Worm (Caenorhabditis elegans) whole organism, midembryonic: ENCODE data around the gene rpy-1.

Source experiments
- T22C8.4 ChIP-seq: fragments of 200-800 bp; sonication (Bioruptor generic); IDR thresholded peaks from 2 replicates; pipeline ENCODE4 v1.3.6; 2022; ENCODE audit warnings: missing genetic modification characterization, missing compliant biosample characterization
- cog-1 ChIP-seq: sonication (generic microtip); optimal IDR thresholded peaks from 2 replicates; lab custom pipeline; 2016; ENCODE audit warnings: missing genetic modification characterization, missing compliant biosample characterization
- flt-1 ChIP-seq: fragments of 200-800 bp; sonication (Bioruptor generic); IDR thresholded peaks from 2 replicates; pipeline ENCODE4 v1.3.6; 2022; ENCODE audit warnings: missing genetic modification characterization, missing compliant biosample characterization
- klf-2 ChIP-seq: fragments of 200-800 bp; sonication (Bioruptor generic); conservative IDR thresholded peaks from 2 replicates; pipeline ENCODE4 v1.3.6; 2022; ENCODE audit warnings: missing genetic modification reagents, missing genetic modification characterization, missing compliant biosample characterization
- med-1 ChIP-seq: sonication (generic microtip); optimal IDR thresholded peaks from 2 replicates; lab custom pipeline; 2017; ENCODE audit warnings: missing genetic modification characterization, mild to moderate bottlenecking, missing compliant biosample characterization, antibody characterized with exemption, missing genetic modification reagents; ENCODE audit not compliant: insufficient read depth
- ref-1 ChIP-seq: fragments of 200-800 bp; sonication (Bioruptor generic); conservative IDR thresholded peaks from 2 replicates; pipeline ENCODE4 v1.3.6; 2022; ENCODE audit warnings: missing genetic modification reagents, missing genetic modification characterization, missing compliant biosample characterization
- tab-1 ChIP-seq: fragments of 200-800 bp; sonication (Bioruptor generic); IDR thresholded peaks from 2 replicates; pipeline ENCODE4 v1.3.6; 2022; ENCODE audit warnings: missing genetic modification characterization, missing compliant biosample characterization
- ztf-23 ChIP-seq: fragments of 200-800 bp; sonication (Bioruptor generic); IDR thresholded peaks from 2 replicates; pipeline ENCODE4 v1.3.6; 2022; ENCODE audit warnings: missing genetic modification reagents, missing genetic modification characterization, missing compliant biosample characterization
- ztf-29 ChIP-seq: fragments of 200-800 bp; sonication (Bioruptor generic); IDR thresholded peaks from 2 replicates; pipeline ENCODE4 v1.3.6; 2022; ENCODE audit warnings: missing genetic modification reagents, missing genetic modification characterization, missing compliant biosample characterization

Gene rpy-1

DNA sequence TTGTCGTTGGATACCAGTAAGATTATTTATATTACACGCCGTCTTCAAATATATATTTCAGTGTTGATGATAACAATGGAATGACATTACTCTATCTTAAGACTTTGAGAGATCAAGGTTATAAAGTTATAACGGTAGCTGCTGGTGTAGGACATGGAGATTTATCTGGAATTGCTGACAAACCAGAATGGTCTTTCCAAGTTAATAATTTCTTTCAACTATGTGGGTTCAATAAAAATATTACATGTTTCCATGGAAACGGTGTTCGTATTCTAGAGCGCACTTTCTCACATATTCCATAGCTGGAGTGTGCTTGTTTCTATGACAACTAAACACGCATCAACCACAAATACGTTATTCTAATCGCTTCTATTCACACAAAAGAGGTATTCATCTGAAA lies 25.7 kb downstream of the rpy-1 start, which contains the start of gene ift-74:
TSS of gene ift-74 (plus strand) at position 301 of the 400 bp plus-strand sequence.
- no peak for TF ChIP-seq T22C8.4 (GFP tag; lab: Robert Waterston, UW)
- no peak for TF ChIP-seq ztf-23 (GFP tag; lab: Robert Waterston, UW)
- TF ChIP-seq med-1: no peak
- TF ChIP-seq flt-1 (GFP tag; lab: Robert Waterston, UW): no peak
- no peak for TF ChIP-seq cog-1 (tag; lab: Kevin White, UChicago)
- no peak for TF ChIP-seq klf-2 (GFP tag; lab: Robert Waterston, UW)
- no peak for TF ChIP-seq ztf-29 (GFP tag; lab: Robert Waterston, UW)
- TF ChIP-seq tab-1 (GFP tag; lab: Robert Waterston, UW): no peak
- no peak for TF ChIP-seq ref-1 (GFP tag; lab: Robert Waterston, UW)

DNA sequence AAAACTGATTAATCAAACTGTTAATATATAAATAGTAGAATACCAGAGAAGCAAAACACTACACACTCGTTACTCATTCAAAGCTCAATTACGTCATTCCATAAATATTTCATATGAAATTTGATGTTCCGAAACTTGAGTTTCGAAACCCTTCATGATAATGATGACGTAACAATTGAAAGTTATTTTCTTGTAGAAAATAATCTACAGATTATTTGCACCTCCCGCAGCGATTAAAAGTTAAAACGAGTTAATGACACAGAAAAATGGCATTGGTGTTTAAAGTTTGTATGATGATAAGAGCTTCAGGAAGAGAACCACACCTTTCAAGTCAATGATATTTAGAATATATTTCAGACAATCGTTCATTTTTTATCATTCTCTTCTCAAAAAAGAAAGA lies 31.5 kb downstream of the rpy-1 start, which contains the start of gene H43E16.1:
TSS of gene H43E16.1 (plus strand) at position 375 of the 400 bp plus-strand sequence.
- no peak for TF ChIP-seq tab-1 (GFP tag; lab: Robert Waterston, UW)
- no peak for TF ChIP-seq cog-1 (tag; lab: Kevin White, UChicago)
- no peak for TF ChIP-seq T22C8.4 (GFP tag; lab: Robert Waterston, UW)
- no peak for TF ChIP-seq med-1
- TF ChIP-seq ztf-23 (GFP tag; lab: Robert Waterston, UW): no peak
- no peak for TF ChIP-seq ztf-29 (GFP tag; lab: Robert Waterston, UW)
- no peak for TF ChIP-seq flt-1 (GFP tag; lab: Robert Waterston, UW)

DNA sequence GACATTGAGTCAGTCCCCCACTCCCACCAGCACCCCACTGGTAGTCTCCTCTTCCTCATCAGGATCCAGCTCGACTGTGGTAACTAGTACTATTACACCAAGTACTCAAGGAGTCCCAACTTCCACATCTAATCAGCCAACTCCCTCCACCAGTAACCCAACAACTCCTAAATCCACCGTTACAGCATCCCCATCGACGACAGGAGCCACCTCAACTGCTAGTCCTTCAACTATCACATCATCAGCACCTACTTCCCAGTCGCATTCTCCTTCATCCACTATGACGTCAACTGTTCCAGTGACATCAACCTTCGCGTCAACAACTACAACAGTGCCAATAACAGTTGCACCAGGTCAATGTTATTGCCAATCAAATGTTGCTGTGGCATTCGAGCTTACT lies 36.9 kb downstream of the rpy-1 start:
- TF ChIP-seq tab-1 (GFP tag; lab: Robert Waterston, UW): no peak
- no peak for TF ChIP-seq ref-1 (GFP tag; lab: Robert Waterston, UW)
- TF ChIP-seq ztf-29 (GFP tag; lab: Robert Waterston, UW): no peak
- TF ChIP-seq cog-1 (tag; lab: Kevin White, UChicago): no peak
- no peak for TF ChIP-seq klf-2 (GFP tag; lab: Robert Waterston, UW)
- no peak for TF ChIP-seq T22C8.4 (GFP tag; lab: Robert Waterston, UW)
- no peak for TF ChIP-seq flt-1 (GFP tag; lab: Robert Waterston, UW)
- TF ChIP-seq med-1: no peak
- no peak for TF ChIP-seq ztf-23 (GFP tag; lab: Robert Waterston, UW)

DNA sequence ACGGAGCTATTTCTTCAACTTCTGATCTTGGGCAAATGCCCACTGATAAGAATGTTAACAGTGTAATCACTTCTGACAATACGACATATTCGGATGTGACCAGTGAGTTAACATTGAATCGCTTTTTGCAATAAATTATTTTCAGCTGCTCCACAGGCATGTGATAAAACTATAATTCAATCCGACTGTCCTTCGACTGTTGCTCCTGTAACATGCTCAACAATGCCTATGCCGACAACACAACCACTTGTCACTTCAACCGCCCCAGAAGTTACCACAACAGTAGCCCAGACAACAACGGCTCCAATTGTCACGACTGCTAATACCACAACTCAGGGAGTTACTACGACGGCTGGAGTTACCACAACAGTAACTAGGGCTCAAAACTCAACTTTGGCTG lies 37.9 kb downstream of the rpy-1 start:
- TF ChIP-seq tab-1 (GFP tag; lab: Robert Waterston, UW): no peak
- no peak for TF ChIP-seq ztf-23 (GFP tag; lab: Robert Waterston, UW)
- no peak for TF ChIP-seq ztf-29 (GFP tag; lab: Robert Waterston, UW)
- TF ChIP-seq med-1: no peak
- no peak for TF ChIP-seq klf-2 (GFP tag; lab: Robert Waterston, UW)
- no peak for TF ChIP-seq ref-1 (GFP tag; lab: Robert Waterston, UW)
- no peak for TF ChIP-seq T22C8.4 (GFP tag; lab: Robert Waterston, UW)
- TF ChIP-seq cog-1 (tag; lab: Kevin White, UChicago): no peak
- TF ChIP-seq flt-1 (GFP tag; lab: Robert Waterston, UW): no peak

DNA sequence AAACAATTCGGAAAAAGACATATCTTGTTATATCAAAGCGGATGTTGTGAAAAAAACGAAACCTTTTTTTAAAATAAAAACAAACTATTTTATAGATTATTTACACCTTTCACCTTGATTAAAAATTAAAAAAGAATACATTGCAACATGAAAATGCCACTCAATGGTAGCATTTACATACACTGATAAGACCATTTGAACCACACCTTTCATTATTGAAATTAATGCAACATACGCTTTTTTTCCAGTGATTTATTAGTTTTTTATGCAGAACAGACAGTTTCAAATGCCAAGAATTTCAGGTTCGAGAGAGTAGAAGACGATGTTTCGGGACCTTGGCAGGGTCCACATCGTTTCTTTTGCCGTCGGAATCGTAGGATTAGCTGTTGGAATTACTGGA lies 38.8 kb downstream of the rpy-1 start, which contains the start of gene T19D12.1:
TSS of gene T19D12.1 (plus strand) at position 301 of the 400 bp plus-strand sequence.
- no peak for TF ChIP-seq flt-1 (GFP tag; lab: Robert Waterston, UW)
- no peak for TF ChIP-seq klf-2 (GFP tag; lab: Robert Waterston, UW)
- TF ChIP-seq ztf-23 (GFP tag; lab: Robert Waterston, UW): no peak
- TF ChIP-seq med-1: no peak
- TF ChIP-seq ref-1 (GFP tag; lab: Robert Waterston, UW): no peak

DNA sequence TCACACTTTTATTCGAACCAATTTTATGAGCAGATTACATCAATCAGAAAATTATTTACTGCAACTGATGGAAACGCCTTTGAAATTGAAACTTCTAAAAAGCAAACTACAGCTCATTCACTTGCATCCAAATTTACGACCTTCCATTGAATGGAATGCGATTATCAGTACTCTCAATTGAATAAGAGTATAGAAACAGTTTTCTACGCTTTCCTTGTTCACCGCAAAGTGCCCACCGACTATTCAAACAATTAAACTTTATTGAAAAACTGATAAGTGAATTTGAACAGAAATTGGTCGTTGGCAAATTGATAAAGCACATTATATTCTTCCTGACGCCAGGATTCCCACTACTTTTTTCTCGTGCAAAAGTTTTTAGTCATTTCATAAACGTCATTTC lies 39.5 kb downstream of the rpy-1 start:
- TF ChIP-seq ztf-29 (GFP tag; lab: Robert Waterston, UW) (no peak), cog-1 (tag; lab: Kevin White, UChicago) (no peak), ztf-23 (GFP tag; lab: Robert Waterston, UW) (no peak), klf-2 (GFP tag; lab: Robert Waterston, UW) (no peak), ref-1 (GFP tag; lab: Robert Waterston, UW) (no peak), tab-1 (GFP tag; lab: Robert Waterston, UW) (no peak), T22C8.4 (GFP tag; lab: Robert Waterston, UW) (no peak), flt-1 (GFP tag; lab: Robert Waterston, UW) (no peak), med-1 (no peak)

DNA sequence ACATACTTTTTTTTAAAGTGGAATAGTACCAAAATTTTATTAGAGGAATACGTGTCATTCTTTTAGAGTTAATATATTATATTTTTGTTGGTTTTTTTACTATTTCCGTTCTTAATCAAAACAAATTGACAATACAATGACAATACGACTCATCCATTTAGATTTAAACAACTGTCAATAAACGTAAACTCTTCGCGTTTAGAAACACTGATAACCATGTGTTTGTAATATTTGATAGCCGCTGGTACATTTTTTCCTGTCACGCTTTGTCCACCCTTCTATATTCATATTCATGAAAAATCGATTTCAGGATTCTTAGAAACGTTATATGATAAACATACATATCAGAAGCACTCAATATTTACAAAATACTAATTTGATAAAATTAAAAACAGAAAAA lies 41.6 kb downstream of the rpy-1 start:
- no peak for TF ChIP-seq ref-1 (GFP tag; lab: Robert Waterston, UW)
- no peak for TF ChIP-seq ztf-29 (GFP tag; lab: Robert Waterston, UW)
- TF ChIP-seq cog-1 (tag; lab: Kevin White, UChicago): no peak
- no peak for TF ChIP-seq flt-1 (GFP tag; lab: Robert Waterston, UW)
- no peak for TF ChIP-seq tab-1 (GFP tag; lab: Robert Waterston, UW)
- TF ChIP-seq med-1: no peak

DNA sequence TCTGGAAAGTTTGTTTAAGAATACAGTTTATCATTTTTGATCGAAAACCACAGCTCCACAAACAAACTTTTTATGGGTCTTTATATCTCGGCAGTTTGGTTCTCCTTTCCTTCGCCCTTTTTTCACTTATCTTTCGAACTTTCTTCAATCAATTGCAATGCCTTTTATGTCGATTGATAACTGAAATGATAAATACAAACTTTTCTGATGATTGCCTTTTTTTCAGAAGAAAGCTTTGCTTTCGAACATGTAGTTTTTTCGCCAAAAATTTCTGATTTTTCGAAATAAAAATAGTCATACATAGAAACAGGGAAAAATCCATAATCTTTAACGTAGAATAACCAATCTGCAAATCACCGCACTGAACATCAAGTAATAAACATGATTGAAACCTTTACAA lies 44.2 kb downstream of the rpy-1 start, which contains the start of gene T19D12.2:
TSS of gene T19D12.2 (plus strand) at position 125 of the 400 bp plus-strand sequence.
- TF ChIP-seq med-1 (no peak), ref-1 (GFP tag; lab: Robert Waterston, UW) (no peak), tab-1 (GFP tag; lab: Robert Waterston, UW) (no peak), T22C8.4 (GFP tag; lab: Robert Waterston, UW) (no peak), ztf-23 (GFP tag; lab: Robert Waterston, UW) (no peak), flt-1 (GFP tag; lab: Robert Waterston, UW) (no peak), klf-2 (GFP tag; lab: Robert Waterston, UW) (no peak), ztf-29 (GFP tag; lab: Robert Waterston, UW) (no peak), cog-1 (tag; lab: Kevin White, UChicago) (no peak)

DNA sequence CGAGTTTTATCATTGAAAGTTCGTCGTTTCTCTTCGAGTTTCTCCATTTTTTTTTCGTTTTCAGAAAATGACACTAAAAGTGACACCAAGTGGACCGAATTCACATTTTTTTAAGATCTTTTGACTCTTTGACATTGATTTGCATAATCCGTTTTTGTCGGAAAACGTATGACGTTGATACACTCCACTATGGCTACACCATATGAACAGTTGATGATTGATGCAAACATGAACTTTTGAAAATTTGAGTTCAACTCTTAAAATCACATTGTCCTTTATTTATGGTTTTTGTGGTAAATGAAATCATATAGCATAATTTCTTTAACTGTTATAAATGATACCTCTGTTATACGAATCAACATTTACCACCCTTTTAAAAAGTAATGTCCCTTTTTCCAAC lies 46.7 kb downstream of the rpy-1 start, which contains the start of gene T19D12.10:
TSS of gene T19D12.10 (minus strand) at position 101 of the 400 bp plus-strand sequence.
- TF ChIP-seq tab-1 (GFP tag; lab: Robert Waterston, UW) (no peak), ztf-29 (GFP tag; lab: Robert Waterston, UW) (no peak), ztf-23 (GFP tag; lab: Robert Waterston, UW) (no peak), T22C8.4 (GFP tag; lab: Robert Waterston, UW) (no peak), ref-1 (GFP tag; lab: Robert Waterston, UW) (no peak), flt-1 (GFP tag; lab: Robert Waterston, UW) (no peak), med-1 (no peak), klf-2 (GFP tag; lab: Robert Waterston, UW) (no peak), cog-1 (tag; lab: Kevin White, UChicago) (no peak)
